Fruit fly (Drosophila melanogaster) whole organism: ENCODE results near the gene oc.

ENCODE experiments used
- EcR ChIP-seq, 2 experiments: fragments of >200 bp; optimal IDR thresholded peaks; 2 replicates each; lab custom pipeline; 2017; ENCODE audit warnings: missing biosample characterization in 2 of 2, missing genetic modification characterization in 2 of 2, missing genetic modification reagents in 2 of 2
- pan ChIP-seq: fragments of >200 bp; optimal IDR thresholded peaks from 2 replicates; lab custom pipeline; 2017
- usp ChIP-seq: fragments of >200 bp; optimal IDR thresholded peaks from 2 replicates; lab custom pipeline; 2017; ENCODE audit warnings: missing biosample characterization, missing genetic modification characterization, mixed read lengths

DNA sequence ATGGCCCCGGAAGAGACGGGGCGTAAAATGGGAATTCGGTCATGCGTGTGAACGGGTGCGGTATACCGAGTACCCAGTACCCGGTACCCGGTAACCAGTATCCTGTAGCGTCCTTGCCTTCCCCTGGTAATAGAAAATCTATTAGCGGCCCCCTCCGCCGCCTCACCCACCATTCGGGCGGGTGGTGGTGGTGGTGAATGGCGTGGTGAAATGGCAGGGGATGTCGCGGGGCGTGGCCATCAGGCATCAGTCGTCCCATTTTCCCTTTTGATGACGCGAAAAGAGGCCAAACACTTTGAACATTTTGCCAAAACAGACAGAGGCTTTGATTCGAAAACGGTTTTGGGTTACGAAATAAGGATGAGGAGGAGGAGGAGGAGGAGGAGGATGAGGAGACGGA is 42.6 kb downstream of the oc start:
- TF ChIP-seq usp (GFP tag; lab: Kevin White, UChicago) (no peak), pan (lab: Kevin White, UChicago) (no peak), EcR (GFP tag; optimal IDR thresholded peaks at IDR 0.05; lab: Kevin White, UChicago) (no peak)
